Fruit fly (Drosophila melanogaster) whole organism, prepupa: ENCODE data around the gene Nmd3.
A peak's percentile ranks its signal among the peaks of the same experiment; 100 is the strongest.

Source experiments
- CG10631 ChIP-seq: fragments of 200-800 bp; sonication (Bioruptor generic); optimal IDR thresholded peaks from 2 replicates; lab custom pipeline; 2016; ENCODE audit warnings: missing biosample characterization, missing genetic modification characterization
- CG11294 ChIP-seq: fragments of 200-800 bp; sonication (Bioruptor generic); IDR thresholded peaks from 2 replicates; pipeline ENCODE4 v1.3.6; 2022; ENCODE audit warnings: missing biosample characterization, missing genetic modification characterization
- CG11762 ChIP-seq: fragments of 200-800 bp; sonication (Bioruptor generic); optimal IDR thresholded peaks from 3 replicates; lab custom pipeline; 2016; ENCODE audit warnings: missing biosample characterization, missing genetic modification characterization; ENCODE audit not compliant: insufficient read depth
- CG11902 ChIP-seq: fragments of 200-800 bp; sonication (Bioruptor generic); optimal IDR thresholded peaks from 3 replicates; lab custom pipeline; 2016; ENCODE audit warnings: missing biosample characterization, missing genetic modification characterization
- CG15336 ChIP-seq: fragments of 200-800 bp; sonication (Bioruptor generic); IDR thresholded peaks from 2 replicates; pipeline ENCODE4 v1.3.6; 2022; ENCODE audit warnings: missing biosample characterization, missing genetic modification characterization
- CG1621 ChIP-seq: fragments of 200-800 bp; sonication (Bioruptor generic); optimal IDR thresholded peaks from 3 replicates; lab custom pipeline; 2018; ENCODE audit warnings: missing biosample characterization, mild to moderate bottlenecking, missing genetic modification characterization
- CG16779 ChIP-seq: fragments of 200-800 bp; sonication (Bioruptor generic); optimal IDR thresholded peaks from 3 replicates; lab custom pipeline; 2017; ENCODE audit warnings: missing biosample characterization, mild to moderate bottlenecking, missing genetic modification characterization
- CG3032 ChIP-seq: fragments of 200-800 bp; optimal IDR thresholded peaks from 2 replicates; lab custom pipeline; 2019; ENCODE audit warnings: missing biosample characterization, mild to moderate bottlenecking, missing genetic modification characterization, moderate library complexity
- CG31627 ChIP-seq: fragments of 200-800 bp; sonication (Bioruptor generic); optimal IDR thresholded peaks from 3 replicates; lab custom pipeline; 2016; ENCODE audit warnings: missing biosample characterization, missing genetic modification characterization
- CG32006 ChIP-seq: fragments of 200-800 bp; sonication (Bioruptor generic); optimal IDR thresholded peaks from 3 replicates; lab custom pipeline; 2017; ENCODE audit warnings: missing biosample characterization, mild to moderate bottlenecking, missing genetic modification characterization
- CG34406 ChIP-seq: fragments of 200-800 bp; sonication (Bioruptor generic); optimal IDR thresholded peaks from 3 replicates; lab custom pipeline; 2016; ENCODE audit warnings: missing biosample characterization, missing genetic modification characterization
- CG3919 ChIP-seq: fragments of 200-800 bp; sonication (Bioruptor generic); optimal IDR thresholded peaks from 3 replicates; lab custom pipeline; 2016; ENCODE audit warnings: missing biosample characterization, missing genetic modification characterization
- CG4318 ChIP-seq: fragments of 200-800 bp; sonication (Bioruptor generic); optimal IDR thresholded peaks from 3 replicates; lab custom pipeline; 2017; ENCODE audit warnings: missing biosample characterization, mild to moderate bottlenecking, missing genetic modification characterization
- CG6792 ChIP-seq: fragments of 200-800 bp; sonication (Bioruptor generic); optimal IDR thresholded peaks from 3 replicates; lab custom pipeline; 2016; ENCODE audit warnings: missing biosample characterization, missing genetic modification characterization
- CG6808 ChIP-seq: fragments of 200-800 bp; sonication (Bioruptor generic); optimal IDR thresholded peaks from 3 replicates; lab custom pipeline; 2017; ENCODE audit warnings: missing biosample characterization, missing genetic modification characterization, mild to moderate bottlenecking, moderate library complexity, missing genetic modification reagents
- CG7368 ChIP-seq: fragments of 200-800 bp; sonication (Bioruptor generic); optimal IDR thresholded peaks from 3 replicates; lab custom pipeline; 2016; ENCODE audit warnings: missing biosample characterization, missing genetic modification characterization
- CG8119 ChIP-seq: fragments of 200-800 bp; sonication (Bioruptor generic); IDR thresholded peaks from 3 replicates; pipeline ENCODE4 v1.3.6; 2022; ENCODE audit warnings: missing biosample characterization, missing genetic modification characterization
- CG8319 ChIP-seq: fragments of 200-800 bp; sonication (Bioruptor generic); optimal IDR thresholded peaks from 3 replicates; lab custom pipeline; 2016; ENCODE audit warnings: missing biosample characterization, missing genetic modification characterization
- CG8632 ChIP-seq: fragments of 200-800 bp; sonication (Bioruptor generic); optimal IDR thresholded peaks from 3 replicates; lab custom pipeline; 2016; ENCODE audit warnings: missing biosample characterization, missing genetic modification characterization
- CG9139 ChIP-seq: fragments of 200-800 bp; sonication (Bioruptor generic); optimal IDR thresholded peaks from 3 replicates; lab custom pipeline; 2017; ENCODE audit warnings: missing biosample characterization, mild to moderate bottlenecking, missing genetic modification characterization
- Eip75B ChIP-seq: fragments of 200-800 bp; sonication (Bioruptor generic); optimal IDR thresholded peaks from 3 replicates; lab custom pipeline; 2016; ENCODE audit warnings: missing biosample characterization, missing genetic modification characterization
- Eip78C ChIP-seq: fragments of 200-800 bp; sonication (Bioruptor generic); peaks from one replicate; lab custom pipeline; 2016; ENCODE audit warnings: missing biosample characterization, missing genetic modification characterization
- Eip93F ChIP-seq: fragments of 200-800 bp; sonication (Bioruptor generic); optimal IDR thresholded peaks from 2 replicates; lab custom pipeline; 2016; ENCODE audit warnings: missing biosample characterization, mild to moderate bottlenecking, missing genetic modification characterization
- Ets21C ChIP-seq: fragments of 200-800 bp; sonication (Bioruptor generic); optimal IDR thresholded peaks from 3 replicates; lab custom pipeline; 2016; ENCODE audit warnings: missing biosample characterization, missing genetic modification characterization
- Gug ChIP-seq: fragments of 200-800 bp; sonication (Bioruptor generic); IDR thresholded peaks from 2 replicates; pipeline ENCODE4 v1.3.6; 2022; ENCODE audit warnings: missing biosample characterization, missing genetic modification characterization
- Hr38 ChIP-seq: sonication (Bioruptor generic); optimal IDR thresholded peaks from 2 replicates; lab custom pipeline; 2016; ENCODE audit warnings: missing biosample characterization, missing genetic modification characterization
- Hr39 ChIP-seq: fragments of 200-800 bp; sonication (Bioruptor generic); optimal IDR thresholded peaks from 2 replicates; lab custom pipeline; 2016; ENCODE audit warnings: missing biosample characterization, missing genetic modification characterization
- Hr4 ChIP-seq: fragments of 200-800 bp; sonication (Bioruptor generic); optimal IDR thresholded peaks from 3 replicates; lab custom pipeline; 2016; ENCODE audit warnings: missing biosample characterization, missing genetic modification characterization
- Smox ChIP-seq: fragments of 200-800 bp; sonication (Bioruptor generic); optimal IDR thresholded peaks from 3 replicates; lab custom pipeline; 2016; ENCODE audit warnings: missing biosample characterization, missing genetic modification characterization
- Sox14 ChIP-seq: fragments of 200-800 bp; sonication (Bioruptor generic); optimal IDR thresholded peaks from 3 replicates; lab custom pipeline; 2016; ENCODE audit warnings: missing biosample characterization, missing genetic modification characterization
- Sox15 ChIP-seq: fragments of 200-800 bp; sonication (Bioruptor generic); optimal IDR thresholded peaks from 3 replicates; lab custom pipeline; 2016; ENCODE audit warnings: missing biosample characterization, missing genetic modification characterization
- dac ChIP-seq: fragments of 200-800 bp; sonication (Bioruptor generic); optimal IDR thresholded peaks from 2 replicates; lab custom pipeline; 2017; ENCODE audit warnings: missing biosample characterization, mild to moderate bottlenecking, missing genetic modification characterization
- dsx ChIP-seq: fragments of 200-800 bp; optimal IDR thresholded peaks from 3 replicates; lab custom pipeline; 2019; ENCODE audit warnings: missing biosample characterization, mild to moderate bottlenecking, missing genetic modification characterization, moderate library complexity; ENCODE audit not compliant: poor library complexity, severe bottlenecking
- fd59A ChIP-seq: fragments of 200-800 bp; sonication (Bioruptor generic); optimal IDR thresholded peaks from 2 replicates; lab custom pipeline; 2017; ENCODE audit warnings: missing biosample characterization, mild to moderate bottlenecking, missing genetic modification characterization, missing genetic modification reagents
- fd85E ChIP-seq: fragments of 200-800 bp; sonication (Bioruptor generic); optimal IDR thresholded peaks from 3 replicates; lab custom pipeline; 2016; ENCODE audit warnings: missing biosample characterization, missing genetic modification characterization
- fkh ChIP-seq: fragments of 200-800 bp; sonication (Bioruptor generic); optimal IDR thresholded peaks from 3 replicates; lab custom pipeline; 2017; ENCODE audit warnings: missing biosample characterization, mild to moderate bottlenecking, missing genetic modification characterization, moderate library complexity
- lz ChIP-seq: fragments of 200-800 bp; sonication (Bioruptor generic); optimal IDR thresholded peaks from 3 replicates; lab custom pipeline; 2016; ENCODE audit warnings: missing biosample characterization, missing genetic modification characterization
- salr ChIP-seq, 2 experiments: fragments of 200-800 bp; sonication (Bioruptor generic); optimal IDR thresholded peaks; 3 replicates each; lab custom pipeline; 2016 to 2018; ENCODE audit warnings: missing biosample characterization in 2 of 2, missing genetic modification characterization in 2 of 2, mild to moderate bottlenecking in 1 of 2
- spab ChIP-seq: fragments of 200-800 bp; sonication (Bioruptor generic); optimal IDR thresholded peaks from 2 replicates; lab custom pipeline; 2017; ENCODE audit warnings: missing biosample characterization, mild to moderate bottlenecking, missing genetic modification characterization, missing genetic modification reagents
- ss ChIP-seq, 2 experiments: fragments of 200-800 bp; sonication (Bioruptor generic); optimal IDR thresholded peaks; 2 replicates in 1 of 2; 3 replicates in 1 of 2; lab custom pipeline; 2017 to 2018; ENCODE audit warnings: mild to moderate bottlenecking in 2 of 2, missing biosample characterization in 2 of 2, missing genetic modification characterization in 2 of 2, moderate library complexity in 1 of 2
- svp ChIP-seq: fragments of 200-800 bp; sonication (Bioruptor generic); peaks from one replicate; lab custom pipeline; 2016; ENCODE audit warnings: missing biosample characterization, missing genetic modification characterization
- topi ChIP-seq: fragments of 200-800 bp; sonication (Bioruptor generic); optimal IDR thresholded peaks from 3 replicates; lab custom pipeline; 2016; ENCODE audit warnings: missing biosample characterization, missing genetic modification characterization
- vri ChIP-seq: fragments of 200-800 bp; sonication (Bioruptor generic); optimal IDR thresholded peaks from 3 replicates; lab custom pipeline; 2016; ENCODE audit warnings: missing biosample characterization, mild to moderate bottlenecking, missing genetic modification characterization

Nmd3 gene

dm6 chrX:2135868-2136787 lies 48.3 kb downstream of the Nmd3 start (continued):
- TF ChIP-seq fkh (GFP tag; lab: Kevin White, UChicago) (peak; percentile 44), CG11762 (no peak), Sox14 (GFP tag; lab: Kevin White, UChicago) (no peak), CG6808 (GFP tag; lab: Kevin White, UChicago) (no peak), lz (peak; percentile 26), vri (GFP tag; lab: Kevin White, UChicago) (no peak), CG8319 (GFP tag; lab: Kevin White, UChicago) (no peak), salr (GFP tag; optimal IDR thresholded peaks at IDR 0.05; lab: Kevin White, UChicago) (no peak), CG3032 (tag; lab: Kevin White, UChicago) (no peak), CG11294 (peak; percentile 58), CG16779 (tag; lab: Kevin White, UChicago) (no peak), CG8632 (GFP tag; lab: Kevin White, UChicago) (no peak), Eip75B (GFP tag; lab: Kevin White, UChicago) (peak; percentile 29), fd59A (GFP tag; lab: Kevin White, UChicago) (no peak), svp (no peak), Hr4 (GFP tag; lab: Kevin White, UChicago) (peak; percentile 46), dsx (no peak), Eip78C (GFP tag; lab: Kevin White, UChicago) (peak; percentile 69), spab (GFP tag; lab: Kevin White, UChicago) (no peak), CG3919 (GFP tag; lab: Kevin White, UChicago) (no peak), Sox15 (GFP tag; lab: Kevin White, UChicago) (peak; percentile 31), fd85E (no peak)

dm6 chrX:2134965-2135758 lies 49.3 kb downstream of the Nmd3 start:
- TF ChIP-seq CG6808 (GFP tag; lab: Kevin White, UChicago) (peak; percentile 87), vri (GFP tag; lab: Kevin White, UChicago) (peak; percentile 87), CG8119 (GFP tag; lab: Robert Waterston, UW) (peak; percentile 83), Ets21C (GFP tag; lab: Kevin White, UChicago) (peak; percentile 90), CG1621 (tag; lab: Kevin White, UChicago) (peak; percentile 81), Sox14 (GFP tag; lab: Kevin White, UChicago) (peak; percentile 92), Gug (GFP tag; lab: Robert Waterston, UW) (peak; percentile 67), dsx (peak; percentile 88), ss (GFP tag; optimal IDR thresholded peaks at IDR 0.05; lab: Kevin White, UChicago) (peak; percentile 34 to 79), Eip78C (GFP tag; lab: Kevin White, UChicago) (peak; percentile 96), Hr38 (GFP tag; lab: Kevin White, UChicago) (no peak), CG8632 (GFP tag; lab: Kevin White, UChicago) (peak; percentile 87), CG9139 (GFP tag; lab: Kevin White, UChicago) (peak; percentile 79), CG6792 (peak; percentile 89), Hr4 (GFP tag; lab: Kevin White, UChicago) (peak; percentile 80), fd85E (peak; percentile 73), CG11902 (GFP tag; lab: Kevin White, UChicago) (peak; percentile 81), CG10631 (GFP tag; lab: Kevin White, UChicago) (peak; percentile 84), CG3032 (tag; lab: Kevin White, UChicago) (peak; percentile 86), dac (GFP tag; lab: Kevin White, UChicago) (peak; percentile 28), fd59A (GFP tag; lab: Kevin White, UChicago) (peak; percentile 80), Smox (GFP tag; lab: Kevin White, UChicago) (peak; percentile 92), lz (peak; percentile 94), CG34406 (GFP tag; lab: Kevin White, UChicago) (peak; percentile 88), Hr39 (GFP tag; lab: Kevin White, UChicago) (peak; percentile 93), CG4318 (GFP tag; lab: Kevin White, UChicago) (peak; percentile 68), CG31627 (GFP tag; lab: Kevin White, UChicago) (peak; percentile 93), CG11762 (peak; percentile 81), CG11294 (peak; percentile 73), CG7368 (peak; percentile 72), CG8319 (GFP tag; lab: Kevin White, UChicago) (peak; percentile 85), CG15336 (GFP tag; lab: Robert Waterston, UW) (peak; percentile 90), CG16779 (tag; lab: Kevin White, UChicago) (peak; percentile 68), spab (GFP tag; lab: Kevin White, UChicago) (peak; percentile 83), CG32006 (peak; percentile 82), salr (GFP tag; optimal IDR thresholded peaks at IDR 0.05; lab: Kevin White, UChicago) (peak; percentile 64 to 66), topi (GFP tag; lab: Kevin White, UChicago) (peak; percentile 95), Eip93F (peak; percentile 85)
